Worm (Caenorhabditis elegans): ENCODE data around the gene C12D12.3.

ce11 chrX:3488993-3489392, at the start of gene C12D12.3:
- TF ChIP-seq ets-7 (tag; optimal IDR thresholded peaks at IDR 0.05) (no peak), tbx-37 (GFP tag; conservative IDR thresholded peaks at IDR 0.05) (no peak), tra-4 (tag; optimal IDR thresholded peaks at IDR 0.05) (no peak)
